Worm (Caenorhabditis elegans): Measurements from ENCODE around the gene F36A4.1.

DNA sequence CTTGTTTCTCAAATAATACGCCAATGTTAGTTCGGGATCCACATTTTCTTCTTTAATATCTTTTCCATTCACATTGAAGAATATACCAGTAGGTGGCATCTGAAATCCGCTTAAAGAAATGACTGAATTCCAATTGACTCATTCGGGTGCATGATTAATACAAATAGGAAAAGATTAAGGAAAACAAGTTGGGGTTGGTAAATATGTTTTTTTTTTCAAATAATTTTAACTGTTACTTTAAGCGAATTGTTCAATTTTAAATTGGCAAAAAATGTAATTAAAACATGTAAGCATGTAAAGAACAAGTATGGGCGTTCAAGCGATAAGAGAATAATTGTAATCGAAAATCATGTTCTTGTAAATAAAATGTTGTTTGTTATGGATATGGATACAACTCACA lies 11.8 kb downstream of the F36A4.1 start, which contains the start of gene F15E6.6:
- TF ChIP-seq unc-30 (tag; optimal IDR thresholded peaks at IDR 0.05) (no peak), egl-27 (tag; optimal IDR thresholded peaks at IDR 0.05) (no peak), fkh-10 (GFP tag; optimal IDR thresholded peaks at IDR 0.05) (no peak), sptf-1 (tag; optimal IDR thresholded peaks at IDR 0.05) (no peak), mef-2 (tag; optimal IDR thresholded peaks at IDR 0.05) (no peak), lin-35 (GFP tag; optimal IDR thresholded peaks at IDR 0.05) (no peak), nhr-77 (tag; optimal IDR thresholded peaks at IDR 0.05) (no peak), nhr-237 (tag; optimal IDR thresholded peaks at IDR 0.05) (no peak), snpc-4 (tag; optimal IDR thresholded peaks at IDR 0.05) (no peak), pax-3 (tag; optimal IDR thresholded peaks at IDR 0.05) (no peak), nhr-12 (tag; optimal IDR thresholded peaks at IDR 0.05) (no peak), lin-15B (tag; optimal IDR thresholded peaks at IDR 0.05) (no peak), irx-1 (tag; optimal IDR thresholded peaks at IDR 0.05) (no peak), mep-1 (tag; optimal IDR thresholded peaks at IDR 0.05) (no peak)

All from whole organism, L1 larva.